Worm (Caenorhabditis elegans) whole organism, late embryonic: Measurements from ENCODE around the gene T06C10.3.

Source experiments
- F13H6.1 ChIP-seq: sonication (generic microtip); optimal IDR thresholded peaks from 2 replicates; lab custom pipeline; 2016; ENCODE audit warnings: missing genetic modification characterization, missing compliant biosample characterization
- Y22D7AL.16 ChIP-seq: sonication (generic microtip); optimal IDR thresholded peaks from 2 replicates; lab custom pipeline; 2016; ENCODE audit warnings: missing genetic modification characterization, missing compliant biosample characterization
- ceh-18 ChIP-seq: sonication (generic microtip); optimal IDR thresholded peaks from 2 replicates; lab custom pipeline; 2016; ENCODE audit warnings: missing genetic modification characterization, missing compliant biosample characterization
- ceh-48 ChIP-seq: sonication (generic microtip); optimal IDR thresholded peaks from 2 replicates; lab custom pipeline; 2016; ENCODE audit warnings: missing genetic modification characterization, inconsistent platforms, missing compliant biosample characterization
- che-1 ChIP-seq: sonication (generic microtip); optimal IDR thresholded peaks from 2 replicates; lab custom pipeline; 2016; ENCODE audit warnings: mild to moderate bottlenecking, missing genetic modification characterization, missing compliant biosample characterization
- dmd-4 ChIP-seq: sonication (generic microtip); optimal IDR thresholded peaks from 2 replicates; lab custom pipeline; 2016; ENCODE audit warnings: borderline replicate concordance, missing genetic modification characterization, missing compliant biosample characterization
- ets-4 ChIP-seq: sonication (generic microtip); optimal IDR thresholded peaks from 2 replicates; lab custom pipeline; 2016; ENCODE audit warnings: missing genetic modification characterization, missing compliant biosample characterization
- mec-3 ChIP-seq: sonication (generic microtip); optimal IDR thresholded peaks from 2 replicates; lab custom pipeline; 2016; ENCODE audit warnings: borderline replicate concordance, missing genetic modification characterization, missing compliant biosample characterization
- nfya-1 ChIP-seq: sonication (generic microtip); optimal IDR thresholded peaks from 2 replicates; lab custom pipeline; 2017; ENCODE audit warnings: missing genetic modification characterization, mild to moderate bottlenecking, missing compliant biosample characterization, antibody characterized with exemption, moderate library complexity
- nhr-11 ChIP-seq: fragments of 150-350 bp; optimal IDR thresholded peaks from 2 replicates; lab custom pipeline; 2014; ENCODE audit warnings: missing biosample characterization, missing genetic modification characterization
- pax-1 ChIP-seq: fragments of 150-350 bp; optimal IDR thresholded peaks from 2 replicates; lab custom pipeline; 2014; ENCODE audit warnings: missing biosample characterization, missing genetic modification characterization
- sdc-2 ChIP-seq: sonication (generic microtip); optimal IDR thresholded peaks from 2 replicates; lab custom pipeline; 2016; ENCODE audit warnings: missing genotype, missing genetic modification characterization, missing compliant biosample characterization
- sox-2 ChIP-seq: fragments of 200-800 bp; sonication (Bioruptor generic); IDR thresholded peaks from 2 replicates; pipeline ENCODE4 v1.3.6; 2022; ENCODE audit warnings: missing genetic modification reagents, missing genetic modification characterization, missing compliant biosample characterization
- syd-9 ChIP-seq: sonication (generic microtip); optimal IDR thresholded peaks from 2 replicates; lab custom pipeline; 2016; ENCODE audit warnings: mild to moderate bottlenecking, missing genetic modification characterization, moderate library complexity, missing compliant biosample characterization
- tbx-2 ChIP-seq: sonication (generic microtip); optimal IDR thresholded peaks from 2 replicates; lab custom pipeline; 2016; ENCODE audit warnings: missing genetic modification characterization, missing compliant biosample characterization
- zip-5 ChIP-seq: sonication (generic microtip); optimal IDR thresholded peaks from 2 replicates; lab custom pipeline; 2016; ENCODE audit warnings: missing genetic modification characterization, missing compliant biosample characterization
- ztf-16 ChIP-seq: sonication (generic microtip); optimal IDR thresholded peaks from 2 replicates; lab custom pipeline; 2017; ENCODE audit warnings: missing genetic modification characterization, missing compliant biosample characterization

Gene T06C10.3

ce11 chrIV:7917881-7918280 is 47.3 kb downstream of the T06C10.3 start:
- no peak for TF ChIP-seq che-1 (tag; lab: Kevin White, UChicago)
- no peak for TF ChIP-seq nfya-1 (tag; lab: Kevin White, UChicago)
- TF ChIP-seq ets-4 (tag; lab: Kevin White, UChicago) = no peak
- no peak for TF ChIP-seq sox-2
- no peak for TF ChIP-seq pax-1
- no peak for TF ChIP-seq mec-3
- TF ChIP-seq tbx-2 (tag; lab: Kevin White, UChicago) = no peak
- TF ChIP-seq ceh-18 (tag; lab: Kevin White, UChicago) = no peak
- TF ChIP-seq, all 69 proteins: peak for 0

DNA sequence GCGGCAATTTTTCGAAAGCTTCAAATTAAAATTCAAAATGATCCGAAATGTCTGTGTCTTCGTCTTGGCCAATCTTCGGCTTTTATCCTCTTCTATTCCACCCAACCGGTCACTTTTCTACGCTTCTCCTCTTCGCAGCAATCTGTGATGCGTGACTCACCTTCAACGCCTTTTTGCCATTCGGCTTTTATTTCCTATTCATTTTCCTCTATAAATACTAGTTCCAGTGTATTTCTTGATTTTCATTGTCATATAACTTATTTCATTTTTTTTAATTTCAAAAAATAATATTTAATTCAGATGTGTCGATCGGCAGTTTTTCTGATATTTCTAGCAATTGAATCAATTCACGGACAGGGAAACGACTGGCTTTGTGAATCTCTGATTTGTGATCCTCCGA is 49.6 kb downstream of the T06C10.3 start, which contains the start of gene C49H3.16:
Gene C49H3.16 (plus strand): TSS at position 301 of the 400 bp plus-strand sequence.
- TF ChIP-seq ztf-16 (tag; lab: Kevin White, UChicago) = no peak
- TF ChIP-seq syd-9 (tag; lab: Kevin White, UChicago) = no peak
- no peak for TF ChIP-seq F13H6.1 (tag; lab: Kevin White, UChicago)
- no peak for TF ChIP-seq zip-5 (tag; lab: Kevin White, UChicago)
- no peak for TF ChIP-seq che-1 (tag; lab: Kevin White, UChicago)
- no peak for TF ChIP-seq nhr-11
- TF ChIP-seq dmd-4 (tag; lab: Kevin White, UChicago) = no peak
- TF ChIP-seq Y22D7AL.16 (tag; lab: Kevin White, UChicago) = no peak
- no peak for TF ChIP-seq sdc-2 (tag; lab: Kevin White, UChicago)
- TF ChIP-seq ceh-48 = no peak
